Worm (Caenorhabditis elegans) whole organism, young adult: ENCODE measurements around the gene his-70.
A peak's percentile ranks its signal among the peaks of the same experiment; 100 is the strongest.

Source experiments
- C06A6.2 ChIP-seq: fragments of 200-800 bp; sonication (Bioruptor generic); conservative IDR thresholded peaks from 2 replicates; pipeline ENCODE4 v1.3.6; 2022; ENCODE audit warnings: missing genetic modification characterization, missing compliant biosample characterization
- F49E8.2 ChIP-seq: sonication (generic microtip); optimal IDR thresholded peaks from 3 replicates; lab custom pipeline; 2017; ENCODE audit warnings: missing genetic modification characterization, mild to moderate bottlenecking, missing compliant biosample characterization, antibody characterized with exemption, moderate library complexity; ENCODE audit not compliant: insufficient read depth
- K11D2.4 ChIP-seq: fragments of 200-800 bp; sonication (Bioruptor generic); IDR thresholded peaks from 2 replicates; pipeline ENCODE4 v1.3.6; 2022; ENCODE audit warnings: missing genetic modification reagents, missing genetic modification characterization, missing compliant biosample characterization
- Y53F4B.3 ChIP-seq: fragments of 200-800 bp; sonication (Bioruptor generic); IDR thresholded peaks from 2 replicates; pipeline ENCODE4 v1.3.6; 2022; ENCODE audit warnings: missing genetic modification reagents, missing genetic modification characterization, missing compliant biosample characterization
- Y79H2A.3 ChIP-seq: fragments of 200-800 bp; sonication (Bioruptor generic); conservative IDR thresholded peaks from 2 replicates; pipeline ENCODE4 v1.3.6; 2022; ENCODE audit warnings: missing genetic modification reagents, missing genetic modification characterization, missing compliant biosample characterization
- ZK185.1 ChIP-seq: sonication (generic microtip); optimal IDR thresholded peaks from 2 replicates; lab custom pipeline; 2016; ENCODE audit warnings: mild to moderate bottlenecking, missing genetic modification characterization, missing compliant biosample characterization; ENCODE audit not compliant: poor library complexity, severe bottlenecking
- ama-1 ChIP-seq, 3 experiments: fragments of 150-350 bp in 1 of 3; sonication (generic microtip) in 2 of 3; optimal IDR thresholded peaks; 2 replicates each; lab custom pipeline; 2014 to 2018; ENCODE audit warnings: missing biosample characterization in 2 of 3, missing genetic modification characterization in 2 of 3, missing genetic modification reagents in 2 of 3
- atf-7 ChIP-seq: sonication (generic microtip); optimal IDR thresholded peaks from 2 replicates; lab custom pipeline; 2017; ENCODE audit warnings: mild to moderate bottlenecking, missing genetic modification characterization, missing compliant biosample characterization
- attf-5 ChIP-seq: fragments of 200-800 bp; sonication (Bioruptor generic); optimal IDR thresholded peaks from 2 replicates; lab custom pipeline; 2018; ENCODE audit warnings: mild to moderate bottlenecking, missing genetic modification characterization, missing compliant biosample characterization
- attf-6 ChIP-seq: fragments of 200-800 bp; sonication (Bioruptor generic); IDR thresholded peaks from 2 replicates; pipeline ENCODE4 v1.3.6; 2022; ENCODE audit warnings: missing genetic modification reagents, missing genetic modification characterization, missing compliant biosample characterization
- bed-2 ChIP-seq: fragments of 200-800 bp; sonication (Bioruptor generic); IDR thresholded peaks from 2 replicates; pipeline ENCODE4 v1.3.6; 2022; ENCODE audit warnings: missing genetic modification reagents, missing genetic modification characterization, missing compliant biosample characterization
- cebp-2 ChIP-seq: fragments of 200-800 bp; sonication (Bioruptor generic); IDR thresholded peaks from 2 replicates; pipeline ENCODE4 v1.3.6; 2022; ENCODE audit warnings: missing genetic modification characterization, missing compliant biosample characterization
- dox-1 ChIP-seq: fragments of 200-800 bp; sonication (Bioruptor generic); IDR thresholded peaks from 2 replicates; pipeline ENCODE4 v1.3.6; 2022; ENCODE audit warnings: missing genetic modification reagents, missing genetic modification characterization, missing compliant biosample characterization
- egrh-3 ChIP-seq: fragments of 200-800 bp; sonication (Bioruptor generic); IDR thresholded peaks from 2 replicates; pipeline ENCODE4 v1.3.6; 2022; ENCODE audit warnings: missing genetic modification reagents, missing genetic modification characterization, missing compliant biosample characterization
- him-1 ChIP-seq: sonication (generic microtip); optimal IDR thresholded peaks from 2 replicates; lab custom pipeline; 2016; ENCODE audit warnings: missing genotype, missing genetic modification reagents, missing genetic modification characterization, missing compliant biosample characterization
- hrde-1 ChIP-seq: sonication (generic microtip); optimal IDR thresholded peaks from 2 replicates; lab custom pipeline; 2016; ENCODE audit warnings: missing genetic modification characterization, mild to moderate bottlenecking, missing compliant biosample characterization, moderate library complexity, missing genotype, missing genetic modification reagents, borderline replicate concordance
- let-526 ChIP-seq: fragments of 200-800 bp; sonication (Bioruptor generic); IDR thresholded peaks from 2 replicates; pipeline ENCODE4 v1.3.6; 2022; ENCODE audit warnings: missing genetic modification reagents, missing genetic modification characterization, missing compliant biosample characterization
- lin-26 ChIP-seq: fragments of 200-800 bp; sonication (Bioruptor generic); IDR thresholded peaks from 2 replicates; pipeline ENCODE4 v1.3.6; 2022; ENCODE audit warnings: missing genetic modification reagents, missing genetic modification characterization, missing compliant biosample characterization
- lin-35 ChIP-seq, 3 experiments: fragments of 150-350 bp in 2 of 3; sonication (generic microtip) in 1 of 3; optimal IDR thresholded peaks; 2 replicates each; lab custom pipeline; 2014 to 2018; ENCODE audit warnings: missing biosample characterization in 3 of 3, missing genetic modification characterization in 3 of 3, missing genetic modification reagents in 3 of 3
- lin-40 ChIP-seq: sonication (generic microtip); optimal IDR thresholded peaks from 2 replicates; lab custom pipeline; 2016; ENCODE audit warnings: missing genetic modification characterization, mild to moderate bottlenecking, missing compliant biosample characterization, missing genotype, missing genetic modification reagents
- lin-54 ChIP-seq: fragments of 200-800 bp; sonication (Bioruptor generic); optimal IDR thresholded peaks from 2 replicates; lab custom pipeline; 2018; ENCODE audit warnings: mild to moderate bottlenecking, missing genetic modification characterization, missing compliant biosample characterization
- lsy-27 ChIP-seq: sonication (generic microtip); optimal IDR thresholded peaks from 2 replicates; lab custom pipeline; 2017; ENCODE audit warnings: missing genetic modification characterization, mild to moderate bottlenecking, missing compliant biosample characterization, antibody characterized with exemption, missing genotype, borderline replicate concordance; ENCODE audit not compliant: insufficient read depth
- madf-10 ChIP-seq: sonication (generic microtip); optimal IDR thresholded peaks from 2 replicates; lab custom pipeline; 2016; ENCODE audit warnings: mild to moderate bottlenecking, missing genetic modification characterization, missing compliant biosample characterization
- madf-8 ChIP-seq: fragments of 200-800 bp; sonication (Bioruptor generic); conservative IDR thresholded peaks from 2 replicates; pipeline ENCODE4 v1.3.6; 2022; ENCODE audit warnings: missing genetic modification reagents, missing genetic modification characterization, missing compliant biosample characterization
- nfya-1 ChIP-seq: sonication (generic microtip); optimal IDR thresholded peaks from 2 replicates; lab custom pipeline; 2017; ENCODE audit warnings: antibody characterized with exemption, missing compliant biosample characterization, missing genetic modification characterization, borderline replicate concordance; ENCODE audit not compliant: insufficient read depth
- nfya-2 ChIP-seq: fragments of 200-800 bp; sonication (Bioruptor generic); IDR thresholded peaks from 2 replicates; pipeline ENCODE4 v1.3.6; 2022; ENCODE audit warnings: missing genetic modification reagents, missing genetic modification characterization, missing compliant biosample characterization
- nfyb-1 ChIP-seq: fragments of 200-800 bp; sonication (Bioruptor generic); IDR thresholded peaks from 2 replicates; pipeline ENCODE4 v1.3.6; 2022; ENCODE audit warnings: missing genetic modification reagents, missing genetic modification characterization, missing compliant biosample characterization
- nhr-27 ChIP-seq: fragments of 200-800 bp; sonication (Bioruptor generic); optimal IDR thresholded peaks from 2 replicates; lab custom pipeline; 2018; ENCODE audit warnings: mild to moderate bottlenecking, missing genetic modification characterization, moderate library complexity, missing compliant biosample characterization
- nhr-90 ChIP-seq: sonication (generic microtip); optimal IDR thresholded peaks from 2 replicates; lab custom pipeline; 2016; ENCODE audit warnings: missing genotype, mild to moderate bottlenecking, missing genetic modification characterization, missing compliant biosample characterization
- pbrm-1 ChIP-seq: fragments of 200-800 bp; sonication (Bioruptor generic); IDR thresholded peaks from 2 replicates; pipeline ENCODE4 v1.3.6; 2022; ENCODE audit warnings: missing genetic modification reagents, missing genetic modification characterization, missing compliant biosample characterization
- rec-8 ChIP-seq, 2 experiments: sonication (generic microtip); optimal IDR thresholded peaks; 2 replicates each; lab custom pipeline; 2016; ENCODE audit warnings: mild to moderate bottlenecking in 2 of 2, missing genetic modification characterization in 2 of 2, missing genetic modification reagents in 2 of 2, missing genotype in 2 of 2, missing biosample characterization in 1 of 2, missing compliant biosample characterization in 1 of 2, moderate library complexity in 1 of 2
- rpc-1 ChIP-seq, 2 experiments: fragments of 150-350 bp in 1 of 2; sonication (generic microtip) in 1 of 2; optimal IDR thresholded peaks; 2 replicates each; lab custom pipeline; 2014 to 2018; ENCODE audit warnings: missing biosample characterization in 1 of 2, missing genetic modification characterization in 1 of 2, missing genetic modification reagents in 1 of 2, missing genotype in 1 of 2
- snpc-1.1 ChIP-seq: sonication (generic microtip); optimal IDR thresholded peaks from 2 replicates; lab custom pipeline; 2017; ENCODE audit warnings: missing genetic modification characterization, mild to moderate bottlenecking, missing compliant biosample characterization, antibody characterized with exemption, moderate library complexity, missing genotype, missing genetic modification reagents; ENCODE audit not compliant: insufficient read depth
- snpc-1.3 ChIP-seq: sonication (generic microtip); optimal IDR thresholded peaks from 2 replicates; lab custom pipeline; 2017; ENCODE audit warnings: missing genetic modification characterization, mild to moderate bottlenecking, missing compliant biosample characterization, antibody characterized with exemption, moderate library complexity, missing genotype, missing genetic modification reagents; ENCODE audit not compliant: insufficient read depth
- snpc-4 ChIP-seq, 5 experiments: fragments of 150-350 bp in 1 of 5; sonication (generic microtip) in 4 of 5; optimal IDR thresholded peaks; 2 replicates each; lab custom pipeline; 2014 to 2018; ENCODE audit warnings: missing genetic modification characterization in 5 of 5, missing biosample characterization in 3 of 5, antibody characterized with exemption in 2 of 5, mild to moderate bottlenecking in 2 of 5, missing compliant biosample characterization in 2 of 5, missing genotype in 2 of 5, moderate library complexity in 2 of 5, missing genetic modification reagents in 1 of 5
- somi-1 ChIP-seq: fragments of 200-800 bp; sonication (Bioruptor generic); optimal IDR thresholded peaks from 2 replicates; lab custom pipeline; 2018; ENCODE audit warnings: mild to moderate bottlenecking, missing genetic modification characterization, missing compliant biosample characterization
- tbp1 ChIP-seq: fragments of 200-800 bp; sonication (Bioruptor generic); optimal IDR thresholded peaks from 2 replicates; lab custom pipeline; 2018; ENCODE audit warnings: mild to moderate bottlenecking, missing genetic modification characterization, missing compliant biosample characterization
- tbx-9 ChIP-seq: sonication (generic microtip); optimal IDR thresholded peaks from 2 replicates; lab custom pipeline; 2016; ENCODE audit warnings: borderline replicate concordance, missing genetic modification characterization, inconsistent platforms, missing compliant biosample characterization
- unc-130 ChIP-seq: sonication (generic microtip); optimal IDR thresholded peaks from 2 replicates; lab custom pipeline; 2016; ENCODE audit warnings: missing genetic modification reagents, missing genetic modification characterization, missing compliant biosample characterization
- zfh-2 ChIP-seq: fragments of 200-800 bp; sonication (Bioruptor generic); conservative IDR thresholded peaks from 2 replicates; pipeline ENCODE4 v1.3.6; 2022; ENCODE audit warnings: missing genetic modification reagents, missing genetic modification characterization, missing compliant biosample characterization
- zim-3 ChIP-seq: sonication (generic microtip); optimal IDR thresholded peaks from 2 replicates; lab custom pipeline; 2017; ENCODE audit warnings: mild to moderate bottlenecking, missing genetic modification characterization, moderate library complexity, missing compliant biosample characterization
- ztf-22 ChIP-seq: fragments of 200-800 bp; sonication (Bioruptor generic); optimal IDR thresholded peaks from 2 replicates; lab custom pipeline; 2018; ENCODE audit warnings: mild to moderate bottlenecking, missing genetic modification characterization, moderate library complexity, missing compliant biosample characterization
- ztf-25 ChIP-seq: fragments of 200-800 bp; sonication (Bioruptor generic); IDR thresholded peaks from 2 replicates; pipeline ENCODE4 v1.3.6; 2022; ENCODE audit warnings: missing genetic modification reagents, missing genetic modification characterization, missing compliant biosample characterization
- ztf-6 ChIP-seq: fragments of 200-800 bp; sonication (Bioruptor generic); IDR thresholded peaks from 2 replicates; pipeline ENCODE4 v1.3.6; 2022; ENCODE audit warnings: missing genetic modification reagents, missing genetic modification characterization, missing compliant biosample characterization

Gene his-70

ce11 chrIII:4015382-4015986 is 44.4 kb downstream of the his-70 start (continued):
- TF ChIP-seq snpc-4 (GFP tag; optimal IDR thresholded peaks at IDR 0.05; lab: Kevin White, UChicago) (peak; percentile 57), snpc-4 (tag; optimal IDR thresholded peaks at IDR 0.05; lab: Kevin White, UChicago) (peak in 1 of 4 experiments; percentile 46), tbp1 (GFP tag; lab: Kevin White, UChicago) (peak; percentile 44), Y79H2A.3 (peak; percentile 97), lin-26 (GFP tag; lab: Robert Waterston, UW) (peak; percentile 81), ZK185.1 (tag; lab: Kevin White, UChicago) (no peak), him-1 (no peak), madf-8 (GFP tag; lab: Robert Waterston, UW) (peak; percentile 59), pbrm-1 (GFP tag; lab: Robert Waterston, UW) (peak; percentile 63), attf-6 (peak; percentile 82), zim-3 (tag; lab: Kevin White, UChicago) (no peak), tbx-9 (tag; lab: Kevin White, UChicago) (no peak), snpc-1.1 (tag; lab: Kevin White, UChicago) (no peak), dox-1 (peak; percentile 34; the same call in 1 of the 2 replicates), ama-1 (optimal IDR thresholded peaks at IDR 0.05; lab: Kevin White, UChicago) (no peak), ama-1 (GFP tag; optimal IDR thresholded peaks at IDR 0.05; lab: Kevin White, UChicago) (peak in 1 of 2 experiments; percentile 88), somi-1 (GFP tag; lab: Kevin White, UChicago) (peak; percentile 27), nhr-90 (tag; lab: Kevin White, UChicago) (no peak), ztf-6 (no peak), C06A6.2 (GFP tag; lab: Robert Waterston, UW) (no peak), nfyb-1 (GFP tag; lab: Robert Waterston, UW) (peak; percentile 62), rpc-1 (optimal IDR thresholded peaks at IDR 0.05; lab: Kevin White, UChicago) (no peak), rpc-1 (tag; optimal IDR thresholded peaks at IDR 0.05; lab: Kevin White, UChicago) (peak; percentile 2), cebp-2 (GFP tag; lab: Robert Waterston, UW) (0 out of 2 replicates have a peak, but pooled peaks have one; percentile 58), lsy-27 (tag; lab: Kevin White, UChicago) (no peak), hrde-1 (tag; lab: Kevin White, UChicago) (peak; percentile 95), zfh-2 (GFP tag; lab: Robert Waterston, UW) (no peak), Y53F4B.3 (GFP tag; lab: Robert Waterston, UW) (no peak), ztf-22 (GFP tag; lab: Kevin White, UChicago) (no peak), egrh-3 (GFP tag; lab: Robert Waterston, UW) (no peak), attf-5 (peak; percentile 3), nfya-2 (GFP tag; lab: Robert Waterston, UW) (0 out of 2 replicates have a peak, but pooled peaks have one; percentile 69), madf-10 (no peak), snpc-1.3 (peak; percentile 46), K11D2.4 (no peak), let-526 (GFP tag; lab: Robert Waterston, UW) (no peak), nfya-1 (no peak), bed-2 (GFP tag; lab: Robert Waterston, UW) (no peak), F49E8.2 (peak; percentile 93), atf-7 (tag; lab: Kevin White, UChicago) (peak; percentile 43), lin-54 (GFP tag; lab: Kevin White, UChicago) (peak; percentile 66), unc-130 (GFP tag; lab: Kevin White, UChicago) (peak; percentile 92), nhr-27 (tag; lab: Kevin White, UChicago) (no peak), rec-8 (tag; optimal IDR thresholded peaks at IDR 0.05; lab: Kevin White, UChicago) (no peak), ztf-25 (GFP tag; lab: Robert Waterston, UW) (no peak), lin-40 (tag; lab: Kevin White, UChicago) (peak; percentile 54), lin-35 (GFP tag; optimal IDR thresholded peaks at IDR 0.05; lab: Kevin White, UChicago) (peak in 2 of 3 experiments; percentile 43 to 65)
